Worm (Caenorhabditis elegans): ENCODE data around the gene str-109.

The str-109 gene

ce11 chrV:16162124-16162735, at the start of gene str-109, which contains the start of gene F10A3.11:
Gene str-109, minus strand, starts transcription at chrV:16162224.
Gene F10A3.11, plus strand, starts transcription at chrV:16162685.
- no peak for TF ChIP-seq M03D4.4 (tag; optimal IDR thresholded peaks at IDR 0.05)
- TF ChIP-seq nhr-76 (tag; optimal IDR thresholded peaks at IDR 0.05) = no peak
- TF ChIP-seq elt-3 (tag; optimal IDR thresholded peaks at IDR 0.05) = no peak
- no peak for TF ChIP-seq zip-8 (tag; optimal IDR thresholded peaks at IDR 0.05)
- no peak for TF ChIP-seq tbx-8 (GFP tag; optimal IDR thresholded peaks at IDR 0.05)
- no peak for TF ChIP-seq ztf-11 (tag; optimal IDR thresholded peaks at IDR 0.05)
- TF ChIP-seq ceh-43 (GFP tag; optimal IDR thresholded peaks at IDR 0.05) = no peak
- TF ChIP-seq unc-120 (tag; optimal IDR thresholded peaks at IDR 0.05; ENCODE audit: poor library complexity, severe bottlenecking) = no peak
- TF ChIP-seq mls-2 (tag; optimal IDR thresholded peaks at IDR 0.05) = no peak
- TF ChIP-seq nhr-2 (tag; optimal IDR thresholded peaks at IDR 0.05) = no peak
- no peak for TF ChIP-seq hlh-1 (tag; optimal IDR thresholded peaks at IDR 0.05)
- no peak for TF ChIP-seq flh-1 (GFP tag; optimal IDR thresholded peaks at IDR 0.05)
- no peak for TF ChIP-seq drap-1 (GFP tag; optimal IDR thresholded peaks at IDR 0.05)
- TF ChIP-seq blmp-1 (tag; optimal IDR thresholded peaks at IDR 0.05) = no peak
- no peak for TF ChIP-seq lin-13 (tag; optimal IDR thresholded peaks at IDR 0.05)
- TF ChIP-seq mab-5 (tag; optimal IDR thresholded peaks at IDR 0.05) = no peak
- TF ChIP-seq cnd-1 (tag; optimal IDR thresholded peaks at IDR 0.05) = no peak
- TF ChIP-seq ces-1 (GFP tag; optimal IDR thresholded peaks at IDR 0.05) = no peak
- TF ChIP-seq mep-1 (tag; optimal IDR thresholded peaks at IDR 0.05) = no peak

ce11 chrV:16211713-16212112, 49.7 kb upstream of the str-109 start:
- TF ChIP-seq flh-1 (GFP tag; optimal IDR thresholded peaks at IDR 0.05) = no peak
- TF ChIP-seq ham-2 (GFP tag; optimal IDR thresholded peaks at IDR 0.05) = no peak
- no peak for TF ChIP-seq nhr-12 (tag; optimal IDR thresholded peaks at IDR 0.05)
- no peak for TF ChIP-seq sem-2 (GFP tag; optimal IDR thresholded peaks at IDR 0.05)
- TF ChIP-seq mls-2 (tag; optimal IDR thresholded peaks at IDR 0.05) = no peak
- TF ChIP-seq elt-3 (tag; optimal IDR thresholded peaks at IDR 0.05) = no peak
- TF ChIP-seq blmp-1 (tag; optimal IDR thresholded peaks at IDR 0.05) = no peak
- TF ChIP-seq mab-5 (tag; optimal IDR thresholded peaks at IDR 0.05) = no peak
- TF ChIP-seq unc-62 (GFP tag; optimal IDR thresholded peaks at IDR 0.05) = no peak
- TF ChIP-seq drap-1 (GFP tag; optimal IDR thresholded peaks at IDR 0.05) = no peak
- TF ChIP-seq ceh-39 (tag; optimal IDR thresholded peaks at IDR 0.05) = no peak

ce11 chrV:16210257-16211002, 48.4 kb upstream of the str-109 start, which contains the start of gene F11A5.16:
Gene F11A5.16, plus strand, starts transcription at chrV:16210952.
- TF ChIP-seq lin-13 (tag; optimal IDR thresholded peaks at IDR 0.05) = no peak
- TF ChIP-seq ceh-83 (GFP tag; optimal IDR thresholded peaks at IDR 0.05) = no peak
- TF ChIP-seq unc-120 (tag; optimal IDR thresholded peaks at IDR 0.05; ENCODE audit: poor library complexity, severe bottlenecking) = no peak
- no peak for TF ChIP-seq sptf-1 (tag; optimal IDR thresholded peaks at IDR 0.05)
- TF ChIP-seq lin-32 (GFP tag; optimal IDR thresholded peaks at IDR 0.05) = no peak
- no peak for TF ChIP-seq nhr-76 (tag; optimal IDR thresholded peaks at IDR 0.05)
- TF ChIP-seq ceh-43 (GFP tag; optimal IDR thresholded peaks at IDR 0.05) = no peak
- TF ChIP-seq tbx-8 (GFP tag; optimal IDR thresholded peaks at IDR 0.05) = no peak
- TF ChIP-seq lsy-2 (tag; optimal IDR thresholded peaks at IDR 0.05) = no peak
- TF ChIP-seq nhr-2 (tag; optimal IDR thresholded peaks at IDR 0.05) = no peak
- TF ChIP-seq ces-1 (GFP tag; optimal IDR thresholded peaks at IDR 0.05) = no peak
- TF ChIP-seq nhr-12 (tag; optimal IDR thresholded peaks at IDR 0.05) = no peak
- TF ChIP-seq drap-1 (GFP tag; optimal IDR thresholded peaks at IDR 0.05) = no peak
- no peak for TF ChIP-seq bed-3 (GFP tag; optimal IDR thresholded peaks at IDR 0.05)
- no peak for TF ChIP-seq zip-8 (tag; optimal IDR thresholded peaks at IDR 0.05)
- TF ChIP-seq M03D4.4 (tag; optimal IDR thresholded peaks at IDR 0.05) = no peak
- TF ChIP-seq snpc-4 (tag; optimal IDR thresholded peaks at IDR 0.05) = no peak
- no peak for TF ChIP-seq mab-5 (tag; optimal IDR thresholded peaks at IDR 0.05)
- no peak for TF ChIP-seq ztf-11 (tag; optimal IDR thresholded peaks at IDR 0.05)

ce11 chrV:16209837-16210236, 47.8 kb upstream of the str-109 start, which contains the start of gene oac-15:
Gene oac-15, minus strand, starts transcription at chrV:16209937.
- no peak for TF ChIP-seq elt-3 (tag; optimal IDR thresholded peaks at IDR 0.05)
- no peak for TF ChIP-seq nhr-237 (tag; optimal IDR thresholded peaks at IDR 0.05)
- TF ChIP-seq mls-2 (tag; optimal IDR thresholded peaks at IDR 0.05) = no peak
- TF ChIP-seq tbx-8 (GFP tag; optimal IDR thresholded peaks at IDR 0.05) = no peak
- no peak for TF ChIP-seq hlh-1 (tag; optimal IDR thresholded peaks at IDR 0.05)
- TF ChIP-seq unc-62 (GFP tag; optimal IDR thresholded peaks at IDR 0.05) = no peak
- TF ChIP-seq nhr-76 (tag; optimal IDR thresholded peaks at IDR 0.05) = no peak
- TF ChIP-seq ces-1 (GFP tag; optimal IDR thresholded peaks at IDR 0.05) = no peak
- no peak for TF ChIP-seq mep-1 (tag; optimal IDR thresholded peaks at IDR 0.05)
- TF ChIP-seq lin-13 (tag; optimal IDR thresholded peaks at IDR 0.05) = no peak
- TF ChIP-seq unc-39 (tag; optimal IDR thresholded peaks at IDR 0.05) = no peak
- TF ChIP-seq pha-4 (tag; optimal IDR thresholded peaks at IDR 0.05) = no peak
- TF ChIP-seq ham-2 (GFP tag; optimal IDR thresholded peaks at IDR 0.05) = no peak
